Worm (Caenorhabditis elegans) whole organism, L1 larva: ENCODE data around the gene lips-6.

Source experiments
- C04F5.9 ChIP-seq: sonication (generic microtip); optimal IDR thresholded peaks from 2 replicates; lab custom pipeline; 2016; ENCODE audit warnings: missing genetic modification characterization, missing compliant biosample characterization
- C34B4.2 ChIP-seq: sonication (generic microtip); optimal IDR thresholded peaks from 2 replicates; lab custom pipeline; 2017; ENCODE audit warnings: mild to moderate bottlenecking, missing genetic modification characterization, missing compliant biosample characterization
- F16B12.6 ChIP-seq: fragments of 150-350 bp; optimal IDR thresholded peaks from 2 replicates; lab custom pipeline; 2014; ENCODE audit warnings: missing biosample characterization, missing genetic modification characterization
- Y116A8C.19 ChIP-seq: sonication (generic microtip); optimal IDR thresholded peaks from 2 replicates; lab custom pipeline; 2016; ENCODE audit warnings: missing compliant biosample characterization, missing genetic modification characterization, borderline replicate concordance
- aha-1 ChIP-seq: fragments of 150-350 bp; optimal IDR thresholded peaks from 2 replicates; lab custom pipeline; 2014; ENCODE audit warnings: missing biosample characterization, missing genetic modification characterization
- alr-1 ChIP-seq: fragments of 200-800 bp; sonication (Bioruptor generic); optimal IDR thresholded peaks from 2 replicates; lab custom pipeline; 2018; ENCODE audit warnings: borderline replicate concordance, mild to moderate bottlenecking, missing genetic modification characterization, missing compliant biosample characterization
- aly-2 ChIP-seq: fragments of 150-350 bp; optimal IDR thresholded peaks from 2 replicates; lab custom pipeline; 2014; ENCODE audit warnings: missing biosample characterization, missing genetic modification characterization
- ama-1 ChIP-seq: fragments of 150-350 bp; optimal IDR thresholded peaks from 2 replicates; lab custom pipeline; 2014
- blmp-1 ChIP-seq: fragments of 150-350 bp; optimal IDR thresholded peaks from 2 replicates; lab custom pipeline; 2014; ENCODE audit warnings: missing biosample characterization, missing genetic modification characterization
- ceh-63 ChIP-seq: fragments of 200-800 bp; sonication (Bioruptor generic); optimal IDR thresholded peaks from 2 replicates; lab custom pipeline; 2018; ENCODE audit warnings: mild to moderate bottlenecking, missing genetic modification characterization, missing compliant biosample characterization
- ceh-88 ChIP-seq: fragments of 200-800 bp; sonication (Bioruptor generic); IDR thresholded peaks from 2 replicates; pipeline ENCODE4 v1.3.6; 2022; ENCODE audit warnings: missing genetic modification characterization, missing compliant biosample characterization
- ceh-90 ChIP-seq: sonication (generic microtip); optimal IDR thresholded peaks from 2 replicates; lab custom pipeline; 2016; ENCODE audit warnings: missing genetic modification characterization, missing compliant biosample characterization
- dpl-1 ChIP-seq, 3 experiments: fragments of 150-350 bp in 2 of 3; sonication (generic microtip) in 1 of 3; optimal IDR thresholded peaks; 2 replicates each; lab custom pipeline; 2014 to 2017; ENCODE audit warnings: missing biosample characterization in 3 of 3, missing genetic modification characterization in 3 of 3, missing genetic modification reagents in 3 of 3
- dsc-1 ChIP-seq: sonication (generic microtip); optimal IDR thresholded peaks from 2 replicates; lab custom pipeline; 2016; ENCODE audit warnings: mild to moderate bottlenecking, missing genetic modification characterization, missing compliant biosample characterization
- egl-13 ChIP-seq: sonication (generic microtip); optimal IDR thresholded peaks from 2 replicates; lab custom pipeline; 2016; ENCODE audit warnings: missing genotype, missing genetic modification reagents, missing genetic modification characterization, missing compliant biosample characterization
- egl-27 ChIP-seq, 2 experiments: fragments of 150-350 bp in 1 of 2; sonication (generic microtip); optimal IDR thresholded peaks; 3 replicates each; lab custom pipeline; 2017 to 2018; ENCODE audit warnings: missing biosample characterization in 2 of 2, missing genetic modification characterization in 2 of 2, missing genetic modification reagents in 2 of 2
- elt-3 ChIP-seq, 6 experiments: fragments of 150-350 bp in 1 of 6; sonication (generic microtip); optimal IDR thresholded peaks; 2 replicates each; lab custom pipeline; 2017 to 2018; ENCODE audit warnings: missing biosample characterization in 6 of 6, missing genetic modification characterization in 6 of 6, inconsistent platforms in 1 of 6
- ets-5 ChIP-seq: fragments of 200-800 bp; sonication (Bioruptor generic); IDR thresholded peaks from 2 replicates; pipeline ENCODE4 v1.3.6; 2022; ENCODE audit warnings: missing genetic modification characterization, missing compliant biosample characterization
- fkh-8 ChIP-seq: sonication (generic microtip); optimal IDR thresholded peaks from 2 replicates; lab custom pipeline; 2016; ENCODE audit warnings: mild to moderate bottlenecking, missing genetic modification characterization, missing compliant biosample characterization
- fos-1 ChIP-seq: fragments of 150-350 bp; optimal IDR thresholded peaks from 2 replicates; lab custom pipeline; 2014; ENCODE audit warnings: missing biosample characterization, missing genetic modification characterization
- grh-1 ChIP-seq: fragments of 200-800 bp; sonication (Bioruptor generic); IDR thresholded peaks from 2 replicates; pipeline ENCODE4 v1.3.6; 2022; ENCODE audit warnings: missing genetic modification reagents, missing genetic modification characterization, missing compliant biosample characterization
- hlh-17 ChIP-seq: fragments of 200-800 bp; sonication (Bioruptor generic); optimal IDR thresholded peaks from 2 replicates; lab custom pipeline; 2018; ENCODE audit warnings: missing genetic modification characterization, mild to moderate bottlenecking, missing compliant biosample characterization, moderate library complexity, borderline replicate concordance
- hlh-4 ChIP-seq: sonication (generic microtip); optimal IDR thresholded peaks from 2 replicates; lab custom pipeline; 2016; ENCODE audit warnings: mild to moderate bottlenecking, missing genetic modification characterization, missing compliant biosample characterization
- hpl-2 ChIP-seq: fragments of 150-350 bp; optimal IDR thresholded peaks from 2 replicates; lab custom pipeline; 2014; ENCODE audit warnings: missing biosample characterization, missing genetic modification reagents, missing genetic modification characterization
- irx-1 ChIP-seq: sonication (generic microtip); optimal IDR thresholded peaks from 2 replicates; lab custom pipeline; 2016; ENCODE audit warnings: missing genetic modification characterization, missing compliant biosample characterization
- lin-13 ChIP-seq: fragments of 150-350 bp; optimal IDR thresholded peaks from 2 replicates; lab custom pipeline; 2014; ENCODE audit warnings: missing biosample characterization, missing genetic modification reagents, missing genetic modification characterization
- lin-14 ChIP-seq: fragments of 200-800 bp; sonication (Bioruptor generic); optimal IDR thresholded peaks from 2 replicates; lab custom pipeline; 2018; ENCODE audit warnings: mild to moderate bottlenecking, missing genetic modification characterization, moderate library complexity, missing compliant biosample characterization
- lin-15B ChIP-seq: fragments of 150-350 bp; sonication (generic microtip); optimal IDR thresholded peaks from 3 replicates; lab custom pipeline; 2014; ENCODE audit warnings: missing biosample characterization, missing genetic modification characterization
- lin-35 ChIP-seq, 2 experiments: fragments of 150-350 bp; optimal IDR thresholded peaks; 2 replicates each; lab custom pipeline; 2014; ENCODE audit warnings: missing biosample characterization in 2 of 2, missing genetic modification characterization in 2 of 2, missing genetic modification reagents in 2 of 2
- lin-39 ChIP-seq: fragments of 150-350 bp; optimal IDR thresholded peaks from 2 replicates; lab custom pipeline; 2014; ENCODE audit warnings: missing biosample characterization, missing genetic modification reagents, missing genetic modification characterization
- lir-3 ChIP-seq: sonication (generic microtip); optimal IDR thresholded peaks from 2 replicates; lab custom pipeline; 2016; ENCODE audit warnings: mild to moderate bottlenecking, missing genetic modification characterization, moderate library complexity, missing compliant biosample characterization; ENCODE audit not compliant: poor library complexity
- mab-9 ChIP-seq: fragments of 200-800 bp; sonication (Bioruptor generic); IDR thresholded peaks from 2 replicates; pipeline ENCODE4 v1.3.6; 2022; ENCODE audit warnings: missing genetic modification reagents, missing genetic modification characterization, missing compliant biosample characterization
- mdl-1 ChIP-seq, 2 experiments: fragments of 150-350 bp; optimal IDR thresholded peaks; 2 replicates each; lab custom pipeline; 2014 to 2017; ENCODE audit warnings: missing biosample characterization in 2 of 2, missing genetic modification characterization in 2 of 2, inconsistent platforms in 1 of 2
- mep-1 ChIP-seq: fragments of 150-350 bp; optimal IDR thresholded peaks from 2 replicates; lab custom pipeline; 2014; ENCODE audit warnings: missing biosample characterization, missing genetic modification characterization
- nhr-11 ChIP-seq: fragments of 150-350 bp; optimal IDR thresholded peaks from 2 replicates; lab custom pipeline; 2014; ENCODE audit warnings: missing biosample characterization, missing genetic modification characterization
- nhr-19 ChIP-seq: fragments of 200-800 bp; sonication (Bioruptor generic); conservative IDR thresholded peaks from 2 replicates; pipeline ENCODE4 v1.3.6; 2022; ENCODE audit warnings: missing genetic modification characterization, missing compliant biosample characterization
- nhr-47 ChIP-seq: sonication (generic microtip); optimal IDR thresholded peaks from 2 replicates; lab custom pipeline; 2016; ENCODE audit warnings: mild to moderate bottlenecking, missing genetic modification characterization, moderate library complexity, missing compliant biosample characterization
- nhr-76 ChIP-seq: sonication (generic microtip); optimal IDR thresholded peaks from 2 replicates; lab custom pipeline; 2017; ENCODE audit warnings: missing biosample characterization, missing genetic modification characterization
- nhr-77 ChIP-seq: fragments of 150-350 bp; optimal IDR thresholded peaks from 2 replicates; lab custom pipeline; 2014; ENCODE audit warnings: missing biosample characterization, missing genetic modification characterization
- nhr-85 ChIP-seq: sonication (generic microtip); peaks from one replicate; lab custom pipeline; 2016; ENCODE audit warnings: missing genetic modification characterization, inconsistent platforms, missing compliant biosample characterization
- nhr-90 ChIP-seq: sonication (generic microtip); optimal IDR thresholded peaks from 2 replicates; lab custom pipeline; 2016; ENCODE audit warnings: mild to moderate bottlenecking, missing genetic modification characterization, missing compliant biosample characterization; ENCODE audit not compliant: poor library complexity
- pag-3 ChIP-seq: sonication (generic microtip); optimal IDR thresholded peaks from 2 replicates; lab custom pipeline; 2017; ENCODE audit warnings: missing genetic modification characterization, mild to moderate bottlenecking, missing compliant biosample characterization, antibody characterized with exemption, borderline replicate concordance; ENCODE audit not compliant: insufficient read depth
- pqm-1 ChIP-seq: sonication (generic microtip); optimal IDR thresholded peaks from 3 replicates; lab custom pipeline; 2017; ENCODE audit warnings: missing biosample characterization, missing genetic modification characterization
- rnt-1 ChIP-seq: sonication (generic microtip); optimal IDR thresholded peaks from 2 replicates; lab custom pipeline; 2016; ENCODE audit warnings: mild to moderate bottlenecking, missing genetic modification characterization, moderate library complexity, missing compliant biosample characterization
- snu-23 ChIP-seq: sonication (generic microtip); optimal IDR thresholded peaks from 2 replicates; lab custom pipeline; 2016; ENCODE audit warnings: missing genetic modification characterization, missing compliant biosample characterization
- tbx-2 ChIP-seq: sonication (generic microtip); optimal IDR thresholded peaks from 2 replicates; lab custom pipeline; 2016; ENCODE audit warnings: missing genetic modification characterization, missing compliant biosample characterization
- unc-130 ChIP-seq: fragments of 150-350 bp; optimal IDR thresholded peaks from 2 replicates; lab custom pipeline; 2017; ENCODE audit warnings: missing biosample characterization, missing genetic modification characterization, inconsistent platforms
- unc-86 ChIP-seq: sonication (generic microtip); optimal IDR thresholded peaks from 2 replicates; lab custom pipeline; 2016; ENCODE audit warnings: missing genetic modification characterization, missing compliant biosample characterization
- unc-98 ChIP-seq: fragments of 200-800 bp; sonication (Bioruptor generic); IDR thresholded peaks from 2 replicates; pipeline ENCODE4 v1.3.6; 2022; ENCODE audit warnings: missing genetic modification characterization, missing compliant biosample characterization
- vab-15 ChIP-seq: sonication (generic microtip); optimal IDR thresholded peaks from 2 replicates; lab custom pipeline; 2017; ENCODE audit warnings: missing genotype, mild to moderate bottlenecking, missing genetic modification characterization, missing compliant biosample characterization
- xbp-1 ChIP-seq: sonication (generic microtip); optimal IDR thresholded peaks from 2 replicates; lab custom pipeline; 2016; ENCODE audit warnings: missing genetic modification characterization, missing compliant biosample characterization
- zip-4 ChIP-seq: fragments of 200-800 bp; sonication (Bioruptor generic); optimal IDR thresholded peaks from 2 replicates; lab custom pipeline; 2018; ENCODE audit warnings: mild to moderate bottlenecking, missing genetic modification characterization, moderate library complexity, missing compliant biosample characterization
- ztf-4 ChIP-seq: fragments of 150-350 bp; optimal IDR thresholded peaks from 2 replicates; lab custom pipeline; 2014; ENCODE audit warnings: missing biosample characterization, missing genetic modification characterization

The lips-6 gene

DNA sequence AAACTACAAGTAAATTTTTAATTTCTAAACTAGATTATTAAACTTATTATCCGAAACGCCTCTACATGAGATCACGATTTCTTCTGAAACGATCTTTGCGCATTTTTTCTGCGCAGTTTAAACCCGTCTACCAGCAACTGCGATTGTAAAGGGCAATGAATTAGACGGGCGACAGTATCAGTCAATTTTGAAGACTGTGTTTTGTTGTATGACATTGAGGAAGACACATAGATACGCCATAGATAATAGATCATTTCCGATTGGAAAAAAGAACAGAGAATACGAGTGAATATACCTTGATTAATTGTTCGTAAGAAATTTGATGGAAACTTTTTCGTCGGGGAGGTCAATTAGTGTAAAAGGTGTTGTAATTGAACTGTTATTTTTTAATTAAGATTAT is 5.9 kb upstream of the lips-6 start:
- TF ChIP-seq zip-4 (GFP tag; lab: Kevin White, UChicago) (no peak), vab-15 (tag; lab: Kevin White, UChicago) (no peak), egl-13 (no peak), hpl-2 (GFP tag; lab: Kevin White, UChicago) (no peak), unc-86 (tag; lab: Kevin White, UChicago) (no peak), hlh-17 (GFP tag; lab: Kevin White, UChicago) (no peak), nhr-76 (tag; lab: Kevin White, UChicago) (no peak), dsc-1 (tag; lab: Kevin White, UChicago) (no peak), snu-23 (GFP tag; lab: Kevin White, UChicago) (peak; percentile 37), aha-1 (tag; lab: Kevin White, UChicago) (no peak), ceh-90 (tag; lab: Kevin White, UChicago) (no peak), egl-27 (tag; optimal IDR thresholded peaks at IDR 0.05; lab: Kevin White, UChicago) (no peak), pqm-1 (tag; lab: Kevin White, UChicago) (no peak), ets-5 (no peak), fkh-8 (no peak), alr-1 (tag; lab: Kevin White, UChicago) (no peak), elt-3 (tag; optimal IDR thresholded peaks at IDR 0.05; lab: Kevin White, UChicago) (peak in 5 of 6 experiments; percentile 6 to 64 (median 52)), nhr-85 (tag; lab: Kevin White, UChicago) (peak; percentile 94), grh-1 (GFP tag; lab: Robert Waterston, UW) (no peak), mdl-1 (tag; optimal IDR thresholded peaks at IDR 0.05; lab: Kevin White, UChicago) (no peak), unc-98 (GFP tag; lab: Robert Waterston, UW) (no peak), hlh-4 (tag; lab: Kevin White, UChicago) (no peak), aly-2 (no peak), pag-3 (tag; lab: Kevin White, UChicago) (no peak), lir-3 (tag; lab: Kevin White, UChicago) (no peak), dpl-1 (GFP tag; optimal IDR thresholded peaks at IDR 0.05; lab: Kevin White, UChicago) (no peak), unc-130 (tag; lab: Kevin White, UChicago) (no peak), ama-1 (no peak), nhr-11 (no peak), irx-1 (tag; lab: Kevin White, UChicago) (peak; percentile 37), lin-39 (tag; lab: Kevin White, UChicago) (peak; percentile 14), nhr-47 (no peak), nhr-77 (tag; lab: Kevin White, UChicago) (no peak), tbx-2 (tag; lab: Kevin White, UChicago) (peak; percentile 9), mab-9 (GFP tag; lab: Robert Waterston, UW) (no peak), lin-35 (GFP tag; optimal IDR thresholded peaks at IDR 0.05; lab: Kevin White, UChicago) (peak in 1 of 2 experiments; percentile 10), ztf-4 (tag; lab: Kevin White, UChicago) (no peak), F16B12.6 (no peak), xbp-1 (tag; lab: Kevin White, UChicago) (no peak), lin-13 (GFP tag; lab: Kevin White, UChicago) (no peak), fos-1 (tag; lab: Kevin White, UChicago) (no peak), C04F5.9 (tag; lab: Kevin White, UChicago) (no peak), nhr-90 (tag; lab: Kevin White, UChicago) (peak; percentile 43), ceh-88 (GFP tag; lab: Robert Waterston, UW) (no peak), nhr-19 (no peak; the same call in 1 of the 2 replicates), lin-15B (tag; lab: Kevin White, UChicago) (no peak), rnt-1 (no peak), blmp-1 (tag; lab: Kevin White, UChicago) (peak; percentile 58), lin-14 (GFP tag; lab: Kevin White, UChicago) (peak; percentile 79), ceh-63 (GFP tag; lab: Kevin White, UChicago) (no peak), mep-1 (tag; lab: Kevin White, UChicago) (no peak), Y116A8C.19 (tag; lab: Kevin White, UChicago) (no peak), C34B4.2 (tag; lab: Kevin White, UChicago) (no peak)
